Worm (Caenorhabditis elegans) whole organism, L4/young adult: ENCODE measurements around the gene col-184.
A peak's percentile ranks its signal among the peaks of the same experiment; 100 is the strongest.

Experiments
- W03F9.2 ChIP-seq: fragments of 150-350 bp; optimal IDR thresholded peaks from 2 replicates; lab custom pipeline; 2014; ENCODE audit warnings: missing biosample characterization, missing genetic modification characterization
- dao-5 ChIP-seq: sonication (generic microtip); optimal IDR thresholded peaks from 2 replicates; lab custom pipeline; 2016; ENCODE audit warnings: missing genotype, missing genetic modification characterization, moderate library complexity, missing compliant biosample characterization
- him-1 ChIP-seq: sonication (generic microtip); optimal IDR thresholded peaks from 2 replicates; lab custom pipeline; 2016; ENCODE audit warnings: missing genotype, missing genetic modification reagents, missing genetic modification characterization, missing compliant biosample characterization

col-184 gene

ce11 chrX:13502282-13502681 lies 33.0 kb downstream of the col-184 start:
- TF ChIP-seq W03F9.2 (tag; lab: Kevin White, UChicago) (no peak), him-1 (tag; lab: Kevin White, UChicago) (peak; percentile 85)

ce11 chrX:13503839-13504238 lies 34.6 kb downstream of the col-184 start:
- no peak for TF ChIP-seq W03F9.2 (tag; lab: Kevin White, UChicago)
- no peak for TF ChIP-seq dao-5 (tag; lab: Kevin White, UChicago)
- no peak for TF ChIP-seq him-1 (tag; lab: Kevin White, UChicago)

- TF ChIP-seq him-1 (tag; lab: Kevin White, UChicago) (no peak), W03F9.2 (tag; lab: Kevin White, UChicago) (no peak), dao-5 (tag; lab: Kevin White, UChicago) (no peak)
Measured at ce11 chrX:13505201-13505600, 35.9 kb downstream of the col-184 start.

- TF ChIP-seq him-1 (tag; lab: Kevin White, UChicago) (no peak), dao-5 (tag; lab: Kevin White, UChicago) (no peak), W03F9.2 (tag; lab: Kevin White, UChicago) (no peak)
Measured at ce11 chrX:13506043-13506442, 36.8 kb downstream of the col-184 start.

- no peak for TF ChIP-seq dao-5 (tag; lab: Kevin White, UChicago)
- TF ChIP-seq W03F9.2 (tag; lab: Kevin White, UChicago) = no peak
- TF ChIP-seq him-1 (tag; lab: Kevin White, UChicago) = no peak
Measured at ce11 chrX:13506493-13506892, 37.2 kb downstream of the col-184 start.

ce11 chrX:13507233-13507632 lies 38.0 kb downstream of the col-184 start, which contains the start of gene H06A10.1:
H06A10.1 (plus strand) TSS chrX:13507533.
- TF ChIP-seq W03F9.2 (tag; lab: Kevin White, UChicago) = no peak
- TF ChIP-seq him-1 (tag; lab: Kevin White, UChicago) = no peak
- no peak for TF ChIP-seq dao-5 (tag; lab: Kevin White, UChicago)

- no peak for TF ChIP-seq him-1 (tag; lab: Kevin White, UChicago)
- no peak for TF ChIP-seq W03F9.2 (tag; lab: Kevin White, UChicago)
Measured at ce11 chrX:13510234-13510837, 41.1 kb downstream of the col-184 start.

- TF ChIP-seq dao-5 (tag; lab: Kevin White, UChicago) (no peak), him-1 (tag; lab: Kevin White, UChicago) (no peak), W03F9.2 (tag; lab: Kevin White, UChicago) (no peak)
Measured at ce11 chrX:13510997-13511396, 41.7 kb downstream of the col-184 start, which contains the start of gene col-185. col-185 (minus strand) TSS chrX:13511097.

ce11 chrX:13511796-13512195 lies 42.5 kb downstream of the col-184 start:
- TF ChIP-seq him-1 (tag; lab: Kevin White, UChicago) (peak; percentile 61), dao-5 (tag; lab: Kevin White, UChicago) (peak; percentile 78), W03F9.2 (tag; lab: Kevin White, UChicago) (peak; percentile 49)

- no peak for TF ChIP-seq dao-5 (tag; lab: Kevin White, UChicago)
- TF ChIP-seq him-1 (tag; lab: Kevin White, UChicago) = peak; percentile 94
- TF ChIP-seq W03F9.2 (tag; lab: Kevin White, UChicago) = peak; percentile 92
Measured at ce11 chrX:13514384-13514783, 45.1 kb downstream of the col-184 start.

- TF ChIP-seq him-1 (tag; lab: Kevin White, UChicago) (peak; percentile 53), dao-5 (tag; lab: Kevin White, UChicago) (no peak), W03F9.2 (tag; lab: Kevin White, UChicago) (no peak)
Measured at ce11 chrX:13518861-13519713, 49.8 kb downstream of the col-184 start, which contains the start of the genes cdk-4 and F18H3.1. cdk-4 (minus strand) TSS chrX:13518911. F18H3.1 (plus strand) TSS chrX:13519663.
